Fruit fly (Drosophila melanogaster): ENCODE data around the gene Nubp2.

dm6 chr3L:20487649-20488048 lies 38.7 kb upstream of the Nubp2 start:
- no peak for TF ChIP-seq CG17806 (tag; optimal IDR thresholded peaks at IDR 0.05)
- no peak for TF ChIP-seq CG13204 (GFP tag; optimal IDR thresholded peaks at IDR 0.05)
- TF ChIP-seq CG8159 (tag; optimal IDR thresholded peaks at IDR 0.05) = no peak
- no peak for TF ChIP-seq D1 (tag; optimal IDR thresholded peaks at IDR 0.05)
- TF ChIP-seq fd96Ca (GFP tag; IDR thresholded peaks at IDR 0.05) = no peak
- no peak for TF ChIP-seq rn (GFP tag; IDR thresholded peaks at IDR 0.05)
- TF ChIP-seq CG15710 (tag; optimal IDR thresholded peaks at IDR 0.05) = no peak
- TF ChIP-seq CG10348 (GFP tag; IDR thresholded peaks at IDR 0.05) = no peak
- no peak for TF ChIP-seq EcR (GFP tag; optimal IDR thresholded peaks at IDR 0.05)
- no peak for TF ChIP-seq Pif1B (GFP tag; optimal IDR thresholded peaks at IDR 0.05)
- no peak for TF ChIP-seq CG12605 (GFP tag; IDR thresholded peaks at IDR 0.05)
